Worm (Caenorhabditis elegans): Measurements from ENCODE around the gene F55F1.2.

ce11 chrX:2818899-2819298 is 49.0 kb upstream of the F55F1.2 start:
- TF ChIP-seq lim-6 (tag; optimal IDR thresholded peaks at IDR 0.05) (no peak), ztf-16 (tag; optimal IDR thresholded peaks at IDR 0.05) (no peak), ceh-9 (tag; optimal IDR thresholded peaks at IDR 0.05) (no peak), pag-3 (tag; optimal IDR thresholded peaks at IDR 0.05; ENCODE audit: borderline replicate concordance) (no peak), K02D7.2 (tag; optimal IDR thresholded peaks at IDR 0.05) (no peak), ceh-18 (tag; optimal IDR thresholded peaks at IDR 0.05) (no peak), eyg-1 (tag; optimal IDR thresholded peaks at IDR 0.05) (no peak), elt-2 (tag; optimal IDR thresholded peaks at IDR 0.05) (no peak), ama-1 (optimal IDR thresholded peaks at IDR 0.05) (no peak), nfya-1 (tag; optimal IDR thresholded peaks at IDR 0.05) (no peak), unc-55 (GFP tag; optimal IDR thresholded peaks at IDR 0.05) (no peak)

Data from whole organism, late embryonic.